Fruit fly (Drosophila melanogaster): ENCODE measurements around the gene Mo25.

DNA sequence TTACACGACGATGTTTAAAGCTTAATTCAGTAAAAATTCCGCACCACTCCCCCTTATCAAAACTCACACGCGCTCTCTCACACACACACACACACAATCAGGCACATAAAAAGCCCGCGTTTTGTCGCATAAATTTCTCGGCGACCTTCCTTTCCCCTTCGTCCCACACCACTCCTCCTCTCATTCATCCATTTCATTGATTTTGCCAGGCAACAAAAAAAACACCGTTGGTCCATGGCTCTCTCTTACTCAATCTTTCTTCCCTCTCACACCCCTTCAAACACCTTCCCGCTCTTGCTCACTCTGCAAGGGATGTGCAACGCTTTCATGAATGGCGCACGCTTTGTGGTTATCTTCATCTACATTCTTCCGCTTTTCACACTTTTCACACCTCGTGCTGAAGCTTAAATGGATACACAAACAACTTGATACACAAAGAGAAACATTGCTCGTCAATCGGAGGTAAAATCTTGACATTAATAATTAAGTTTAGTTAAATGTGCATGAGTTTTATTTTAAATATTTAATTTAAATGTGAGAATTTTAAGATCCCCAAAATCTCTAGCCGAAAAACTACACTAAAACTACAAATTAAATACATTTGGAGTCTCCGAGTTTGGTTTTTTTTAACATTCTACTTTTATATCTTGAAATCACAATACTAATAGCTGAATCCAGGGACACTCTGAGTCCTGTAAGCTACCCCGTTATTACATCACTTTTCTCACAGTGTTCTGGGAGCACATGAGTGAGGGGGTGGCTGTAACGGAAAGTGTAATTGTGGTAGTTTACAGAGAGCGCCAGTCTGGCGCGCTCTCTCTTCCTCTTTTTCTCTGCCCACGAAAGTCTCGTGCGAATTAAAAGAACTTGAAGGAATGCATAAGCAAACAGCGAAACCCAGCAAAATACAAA is 44.9 kb upstream of the Mo25 start:
- TF ChIP-seq woc (GFP tag; optimal IDR thresholded peaks at IDR 0.05) (peak; percentile 80), psq (GFP tag; optimal IDR thresholded peaks at IDR 0.05) (peak; percentile 89), Hr78 (GFP tag; optimal IDR thresholded peaks at IDR 0.05) (no peak), Mio (GFP tag; optimal IDR thresholded peaks at IDR 0.05) (peak; percentile 14), dmrt93B (GFP tag; optimal IDR thresholded peaks at IDR 0.05) (peak; percentile 93), HLH106 (tag; optimal IDR thresholded peaks at IDR 0.05) (peak; percentile 92), fru (GFP tag; optimal IDR thresholded peaks at IDR 0.05) (peak; percentile 90)

Measured in whole organism, wandering third instar larva.